Fruit fly (Drosophila melanogaster): ENCODE measurements around the gene CG31145.

CG31145 gene

DNA sequence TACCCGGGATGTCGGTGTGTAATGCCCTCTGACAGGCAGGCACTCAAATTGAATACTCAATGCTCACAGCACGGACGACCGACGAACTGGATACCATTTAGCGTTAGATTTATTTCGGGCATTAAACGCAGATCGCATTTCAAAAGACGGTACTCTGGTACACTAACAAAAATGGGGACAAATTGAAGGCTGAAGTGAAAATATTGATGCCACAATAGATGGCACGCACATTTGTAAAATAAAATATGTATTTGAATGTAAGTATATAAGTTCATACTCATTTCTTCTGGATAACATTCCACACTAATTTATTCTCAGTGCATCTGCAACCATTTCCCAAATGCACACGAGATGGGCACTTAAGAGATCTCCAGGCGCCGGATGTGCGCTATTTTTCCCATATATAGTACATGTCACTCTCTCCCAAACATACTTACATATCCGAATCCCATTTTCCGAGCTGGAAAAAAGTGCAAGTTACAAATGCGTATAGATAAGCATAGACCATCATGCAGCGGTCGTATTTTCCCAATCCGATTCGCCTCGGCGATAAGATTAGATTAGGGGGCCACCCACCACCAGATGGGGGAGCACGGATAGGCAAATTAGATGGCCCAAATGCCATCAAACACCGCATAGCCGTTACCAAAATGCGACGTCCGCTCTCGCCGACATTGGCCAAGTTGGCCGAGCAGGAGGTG, 40.2 kb upstream of the CG31145 start, which contains the start of gene CG10301 (continued):
- TF ChIP-seq lilli (GFP tag; optimal IDR thresholded peaks at IDR 0.05) (peak; percentile 39), fd3F (GFP tag; optimal IDR thresholded peaks at IDR 0.05) (no peak), CG3065 (GFP tag; optimal IDR thresholded peaks at IDR 0.05) (peak; percentile 43), CHES-1-like (GFP tag; optimal IDR thresholded peaks at IDR 0.05) (no peak), CG12942 (GFP tag; optimal IDR thresholded peaks at IDR 0.05) (peak; percentile 39), Jarid2 (GFP tag; optimal IDR thresholded peaks at IDR 0.05) (no peak), onecut (GFP tag; IDR thresholded peaks at IDR 0.05) (peak; percentile 50; the same call in 1 of the 2 replicates), CG31365 (tag; optimal IDR thresholded peaks at IDR 0.05) (no peak), Nf-YA (GFP tag; IDR thresholded peaks at IDR 0.05) (no peak), Hmx (GFP tag; optimal IDR thresholded peaks at IDR 0.05) (no peak), sr (GFP tag; IDR thresholded peaks at IDR 0.05) (no peak), pros (GFP tag; optimal IDR thresholded peaks at IDR 0.05) (no peak), CG5953 (GFP tag; IDR thresholded peaks at IDR 0.05) (peak; percentile 53; the same call in 1 of the 2 replicates), CG9609 (GFP tag; optimal IDR thresholded peaks at IDR 0.05) (peak; percentile 6), Sin3A (optimal IDR thresholded peaks at IDR 0.05) (no peak), HLH54F (GFP tag; optimal IDR thresholded peaks at IDR 0.05) (no peak), ATbp (GFP tag; optimal IDR thresholded peaks at IDR 0.05) (peak; percentile 56), otp (GFP tag; IDR thresholded peaks at IDR 0.05) (peak; percentile 69; the same call in 2 of the 3 replicates), CG9437 (GFP tag; optimal IDR thresholded peaks at IDR 0.05) (peak; percentile 12), trh (GFP tag; optimal IDR thresholded peaks at IDR 0.05) (no peak), ase (GFP tag; IDR thresholded peaks at IDR 0.05) (no peak), CG7357 (GFP tag; IDR thresholded peaks at IDR 0.05) (0 out of 3 replicates have a peak, but pooled peaks have one; percentile 31), corto (GFP tag; optimal IDR thresholded peaks at IDR 0.05) (no peak), CG10147 (GFP tag; optimal IDR thresholded peaks at IDR 0.05) (no peak), kni (GFP tag; optimal IDR thresholded peaks at IDR 0.05) (no peak), Atf6 (GFP tag; IDR thresholded peaks at IDR 0.05) (no peak), Lhr (GFP tag; optimal IDR thresholded peaks at IDR 0.05) (peak; percentile 40), zf30C (GFP tag; optimal IDR thresholded peaks at IDR 0.05) (peak; percentile 81), CG10654 (GFP tag; optimal IDR thresholded peaks at IDR 0.05) (peak; percentile 47), unpg (GFP tag; optimal IDR thresholded peaks at IDR 0.05) (peak; percentile 61), CG1832 (GFP tag; optimal IDR thresholded peaks at IDR 0.05) (no peak), Meics (GFP tag; optimal IDR thresholded peaks at IDR 0.05) (no peak), pzg (GFP tag; optimal IDR thresholded peaks at IDR 0.05) (no peak), Ptx1 (GFP tag; IDR thresholded peaks at IDR 0.05) (peak; percentile 43; the same call in 1 of the 2 replicates), CG9932 (GFP tag; IDR thresholded peaks at IDR 0.05) (no peak), btn (GFP tag; optimal IDR thresholded peaks at IDR 0.05) (peak; percentile 36), CG30403 (GFP tag; optimal IDR thresholded peaks at IDR 0.05) (peak; percentile 54), CG1602 (GFP tag; optimal IDR thresholded peaks at IDR 0.05) (peak; percentile 66), CG7839 (tag; optimal IDR thresholded peaks at IDR 0.05) (peak; percentile 60), CG10267 (tag; optimal IDR thresholded peaks at IDR 0.05) (peak; percentile 67), stwl (tag; optimal IDR thresholded peaks at IDR 0.05) (peak; percentile 21), tin (GFP tag; optimal IDR thresholded peaks at IDR 0.05) (peak; percentile 66), H2.0 (GFP tag; IDR thresholded peaks at IDR 0.05) (peak; percentile 56; the same call in 1 of the 2 replicates), gro (GFP tag; optimal IDR thresholded peaks at IDR 0.05) (no peak), ac (GFP tag; optimal IDR thresholded peaks at IDR 0.05) (peak; percentile 61), CG14860 (GFP tag; IDR thresholded peaks at IDR 0.05; ENCODE audit: partially characterized antibody) (no peak), CG6765 (GFP tag; optimal IDR thresholded peaks at IDR 0.05) (no peak), pb (GFP tag; optimal IDR thresholded peaks at IDR 0.05) (no peak), Fer1 (GFP tag; optimal IDR thresholded peaks at IDR 0.05) (no peak), nau (GFP tag; optimal IDR thresholded peaks at IDR 0.05) (peak; percentile 79)

All from whole organism, embryonic.